Worm (Caenorhabditis elegans) whole organism, young adult: ENCODE measurements around the gene C54F6.20.
A peak's percentile ranks its signal among the peaks of the same experiment; 100 is the strongest.

Experiments used
- B0261.1 ChIP-seq: sonication (generic microtip); optimal IDR thresholded peaks from 2 replicates; lab custom pipeline; 2016; ENCODE audit warnings: mild to moderate bottlenecking, missing genetic modification characterization, moderate library complexity, missing compliant biosample characterization
- B0336.3 ChIP-seq: fragments of 200-800 bp; sonication (Bioruptor generic); IDR thresholded peaks from 2 replicates; pipeline ENCODE4 v1.3.6; 2022; ENCODE audit warnings: missing genetic modification characterization, missing compliant biosample characterization
- C06A6.2 ChIP-seq: fragments of 200-800 bp; sonication (Bioruptor generic); conservative IDR thresholded peaks from 2 replicates; pipeline ENCODE4 v1.3.6; 2022; ENCODE audit warnings: missing genetic modification characterization, missing compliant biosample characterization
- F22D6.2 ChIP-seq: sonication (generic microtip); optimal IDR thresholded peaks from 2 replicates; lab custom pipeline; 2016; ENCODE audit warnings: mild to moderate bottlenecking, missing genetic modification characterization, missing compliant biosample characterization
- F37B4.10 ChIP-seq: fragments of 200-800 bp; sonication (Bioruptor generic); IDR thresholded peaks from 2 replicates; pipeline ENCODE4 v1.3.6; 2022; ENCODE audit warnings: missing genetic modification characterization, missing compliant biosample characterization
- F57C9.4 ChIP-seq: sonication (generic microtip); optimal IDR thresholded peaks from 2 replicates; lab custom pipeline; 2017; ENCODE audit warnings: mild to moderate bottlenecking, missing genetic modification characterization, missing compliant biosample characterization
- K12H6.12 ChIP-seq: fragments of 200-800 bp; sonication (Bioruptor generic); optimal IDR thresholded peaks from 2 replicates; lab custom pipeline; 2018; ENCODE audit warnings: mild to moderate bottlenecking, missing genetic modification characterization, missing compliant biosample characterization
- Y79H2A.3 ChIP-seq: fragments of 200-800 bp; sonication (Bioruptor generic); conservative IDR thresholded peaks from 2 replicates; pipeline ENCODE4 v1.3.6; 2022; ENCODE audit warnings: missing genetic modification reagents, missing genetic modification characterization, missing compliant biosample characterization
- Y95B8A.8 ChIP-seq: fragments of 200-800 bp; sonication (Bioruptor generic); IDR thresholded peaks from 2 replicates; pipeline ENCODE4 v1.3.6; 2022; ENCODE audit warnings: missing genetic modification reagents, missing genetic modification characterization, missing compliant biosample characterization
- aptf-3 ChIP-seq: fragments of 200-800 bp; sonication (Bioruptor generic); IDR thresholded peaks from 2 replicates; pipeline ENCODE4 v1.3.6; 2022; ENCODE audit warnings: missing genetic modification characterization, missing compliant biosample characterization
- ccch-3 ChIP-seq: fragments of 200-800 bp; sonication (Bioruptor generic); optimal IDR thresholded peaks from 2 replicates; lab custom pipeline; 2018; ENCODE audit warnings: mild to moderate bottlenecking, missing genetic modification characterization, missing compliant biosample characterization
- cebp-2 ChIP-seq: fragments of 200-800 bp; sonication (Bioruptor generic); IDR thresholded peaks from 2 replicates; pipeline ENCODE4 v1.3.6; 2022; ENCODE audit warnings: missing genetic modification characterization, missing compliant biosample characterization
- ceh-100 ChIP-seq: fragments of 200-800 bp; sonication (Bioruptor generic); IDR thresholded peaks from 2 replicates; pipeline ENCODE4 v1.3.6; 2022; ENCODE audit warnings: missing genetic modification reagents, missing genetic modification characterization, missing compliant biosample characterization
- chd-7 ChIP-seq: sonication (generic microtip); optimal IDR thresholded peaks from 2 replicates; lab custom pipeline; 2016; ENCODE audit warnings: mild to moderate bottlenecking, missing genetic modification characterization, moderate library complexity, missing compliant biosample characterization
- ekl-4 ChIP-seq: fragments of 200-800 bp; sonication (Bioruptor generic); IDR thresholded peaks from 2 replicates; pipeline ENCODE4 v1.3.6; 2022; ENCODE audit warnings: missing genetic modification reagents, missing genetic modification characterization, missing compliant biosample characterization
- gei-17 ChIP-seq: fragments of 200-800 bp; sonication (Bioruptor generic); optimal IDR thresholded peaks from 2 replicates; lab custom pipeline; 2018; ENCODE audit warnings: mild to moderate bottlenecking, missing genetic modification characterization, missing compliant biosample characterization
- hmg-20 ChIP-seq: fragments of 200-800 bp; sonication (Bioruptor generic); IDR thresholded peaks from 2 replicates; pipeline ENCODE4 v1.3.6; 2022; ENCODE audit warnings: missing genetic modification reagents, missing genetic modification characterization, missing compliant biosample characterization
- let-526 ChIP-seq: fragments of 200-800 bp; sonication (Bioruptor generic); IDR thresholded peaks from 2 replicates; pipeline ENCODE4 v1.3.6; 2022; ENCODE audit warnings: missing genetic modification reagents, missing genetic modification characterization, missing compliant biosample characterization
- let-607 ChIP-seq, 2 experiments: fragments of 200-800 bp in 1 of 2; sonication (Bioruptor generic) in 1 of 2; sonication (generic microtip) in 1 of 2; optimal IDR thresholded peaks; 2 replicates each; lab custom pipeline; 2016 to 2018; ENCODE audit warnings: mild to moderate bottlenecking in 2 of 2, missing compliant biosample characterization in 2 of 2, missing genetic modification characterization in 2 of 2, moderate library complexity in 2 of 2, missing genotype in 1 of 2
- lsl-1 ChIP-seq: fragments of 200-800 bp; sonication (Bioruptor generic); optimal IDR thresholded peaks from 2 replicates; lab custom pipeline; 2018; ENCODE audit warnings: mild to moderate bottlenecking, missing genetic modification characterization, moderate library complexity, missing compliant biosample characterization
- lsy-27 ChIP-seq: sonication (generic microtip); optimal IDR thresholded peaks from 2 replicates; lab custom pipeline; 2017; ENCODE audit warnings: missing genetic modification characterization, mild to moderate bottlenecking, missing compliant biosample characterization, antibody characterized with exemption, missing genotype, borderline replicate concordance; ENCODE audit not compliant: insufficient read depth
- mcd-1 ChIP-seq: fragments of 200-800 bp; sonication (Bioruptor generic); IDR thresholded peaks from 2 replicates; pipeline ENCODE4 v1.3.6; 2022; ENCODE audit warnings: missing genetic modification reagents, missing genetic modification characterization, missing compliant biosample characterization
- nhr-179 ChIP-seq: sonication (generic microtip); optimal IDR thresholded peaks from 2 replicates; lab custom pipeline; 2016; ENCODE audit warnings: mild to moderate bottlenecking, missing genetic modification characterization, missing compliant biosample characterization
- nhr-80 ChIP-seq: sonication (generic microtip); optimal IDR thresholded peaks from 2 replicates; lab custom pipeline; 2016; ENCODE audit warnings: missing genetic modification characterization, missing compliant biosample characterization
- rpc-1 ChIP-seq, 2 experiments: fragments of 150-350 bp in 1 of 2; sonication (generic microtip) in 1 of 2; optimal IDR thresholded peaks; 2 replicates each; lab custom pipeline; 2014 to 2018; ENCODE audit warnings: missing biosample characterization in 1 of 2, missing genetic modification characterization in 1 of 2, missing genetic modification reagents in 1 of 2, missing genotype in 1 of 2
- sea-2 ChIP-seq: fragments of 200-800 bp; sonication (Bioruptor generic); IDR thresholded peaks from 2 replicates; pipeline ENCODE4 v1.3.6; 2022; ENCODE audit warnings: missing genetic modification characterization, missing compliant biosample characterization
- snpc-3.4 ChIP-seq: sonication (generic microtip); optimal IDR thresholded peaks from 2 replicates; lab custom pipeline; 2017; ENCODE audit warnings: missing genetic modification characterization, mild to moderate bottlenecking, missing compliant biosample characterization, antibody characterized with exemption, moderate library complexity, missing genotype, missing genetic modification reagents
- snpc-4 ChIP-seq, 5 experiments: fragments of 150-350 bp in 1 of 5; sonication (generic microtip) in 4 of 5; optimal IDR thresholded peaks; 2 replicates each; lab custom pipeline; 2014 to 2018; ENCODE audit warnings: missing genetic modification characterization in 5 of 5, missing biosample characterization in 3 of 5, antibody characterized with exemption in 2 of 5, mild to moderate bottlenecking in 2 of 5, missing compliant biosample characterization in 2 of 5, missing genotype in 2 of 5, moderate library complexity in 2 of 5, missing genetic modification reagents in 1 of 5
- unc-130 ChIP-seq: sonication (generic microtip); optimal IDR thresholded peaks from 2 replicates; lab custom pipeline; 2016; ENCODE audit warnings: missing genetic modification reagents, missing genetic modification characterization, missing compliant biosample characterization
- unc-62 ChIP-seq: fragments of 150-350 bp; optimal IDR thresholded peaks from 2 replicates; lab custom pipeline; 2014; ENCODE audit warnings: missing biosample characterization, missing genetic modification reagents, missing genetic modification characterization
- zfh-2 ChIP-seq: fragments of 200-800 bp; sonication (Bioruptor generic); conservative IDR thresholded peaks from 2 replicates; pipeline ENCODE4 v1.3.6; 2022; ENCODE audit warnings: missing genetic modification reagents, missing genetic modification characterization, missing compliant biosample characterization
- ztf-3 ChIP-seq: fragments of 200-800 bp; sonication (Bioruptor generic); optimal IDR thresholded peaks from 2 replicates; lab custom pipeline; 2018; ENCODE audit warnings: mild to moderate bottlenecking, missing genetic modification characterization, missing compliant biosample characterization

Gene C54F6.20

DNA sequence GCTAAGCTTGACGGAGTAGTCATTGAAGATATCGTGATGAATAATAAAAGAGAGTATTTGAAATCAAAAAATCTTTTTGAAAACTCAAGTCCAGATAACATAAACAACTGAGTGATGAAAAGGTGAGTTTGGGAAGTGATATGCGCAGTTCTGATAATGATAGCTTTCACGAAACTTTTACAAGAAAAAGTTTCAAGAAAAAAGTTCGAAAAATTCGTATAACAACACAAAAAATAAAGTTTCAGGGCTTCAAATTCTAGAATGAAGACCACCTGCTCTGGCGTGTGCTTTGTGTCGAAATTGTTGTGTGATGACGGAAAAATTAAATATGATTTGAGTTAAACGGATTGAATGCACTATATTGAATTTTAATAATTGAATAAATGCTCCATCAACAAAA, 4.5 kb upstream of the C54F6.20 start, which contains the start of gene srb-19:
Gene srb-19, minus strand, starts transcription at position 101 of the 400 bp plus-strand sequence.
- TF ChIP-seq unc-130 (GFP tag; lab: Kevin White, UChicago) (no peak), K12H6.12 (tag; lab: Kevin White, UChicago) (no peak), B0261.1 (tag; lab: Kevin White, UChicago) (no peak), chd-7 (tag; lab: Kevin White, UChicago) (no peak), nhr-179 (no peak), unc-62 (GFP tag; lab: Kevin White, UChicago) (no peak), Y79H2A.3 (GFP tag; lab: Robert Waterston, UW) (no peak)

DNA sequence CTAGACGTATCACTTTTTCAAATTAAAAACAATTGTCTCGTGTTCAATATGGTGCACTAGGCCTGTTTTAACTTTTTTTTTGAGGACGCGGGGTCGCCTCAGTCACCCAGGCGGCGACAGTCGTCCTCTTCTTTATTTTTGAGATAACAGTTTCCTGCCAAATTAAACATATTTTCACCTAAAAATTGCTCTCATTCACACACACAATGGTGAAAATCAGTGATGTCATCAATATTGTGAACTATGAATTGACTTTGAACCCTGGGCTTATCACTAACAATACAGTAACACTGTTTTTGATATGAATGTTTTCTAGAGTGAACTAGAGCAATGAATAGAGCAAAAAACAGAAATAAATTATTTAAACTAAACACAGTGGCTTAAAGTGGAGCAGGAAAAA, 3.2 kb upstream of the C54F6.20 start:
- TF ChIP-seq mcd-1 (no peak), F57C9.4 (tag; lab: Kevin White, UChicago) (no peak), C06A6.2 (GFP tag; lab: Robert Waterston, UW) (no peak), nhr-80 (peak; percentile 73)

DNA sequence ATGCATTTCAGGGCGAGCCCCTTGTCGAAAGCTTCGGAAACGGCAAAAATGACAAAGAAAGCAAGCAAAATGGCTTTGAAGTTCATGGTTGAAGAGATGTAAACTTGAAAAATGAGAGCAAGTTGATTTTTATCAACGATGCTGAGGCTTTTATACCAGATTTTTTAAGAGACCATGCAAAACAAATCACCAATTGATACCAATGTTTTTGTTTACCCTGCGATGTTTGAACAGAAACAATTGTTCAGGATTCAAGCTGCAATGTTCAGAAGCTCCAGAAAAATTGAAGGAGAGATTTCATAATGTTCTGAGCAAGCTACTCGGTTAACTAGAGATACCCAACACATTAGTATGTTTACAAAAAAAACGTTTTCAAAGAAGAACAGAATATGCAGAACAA, 2.3 kb upstream of the C54F6.20 start, which contains the start of gene C54F6.15:
Gene C54F6.15, minus strand, starts transcription at position 101 of the 400 bp plus-strand sequence.
- TF ChIP-seq F37B4.10 (GFP tag; lab: Robert Waterston, UW) (0 out of 2 replicates have a peak, but pooled peaks have one; percentile 46), sea-2 (GFP tag; lab: Robert Waterston, UW) (no peak)

DNA sequence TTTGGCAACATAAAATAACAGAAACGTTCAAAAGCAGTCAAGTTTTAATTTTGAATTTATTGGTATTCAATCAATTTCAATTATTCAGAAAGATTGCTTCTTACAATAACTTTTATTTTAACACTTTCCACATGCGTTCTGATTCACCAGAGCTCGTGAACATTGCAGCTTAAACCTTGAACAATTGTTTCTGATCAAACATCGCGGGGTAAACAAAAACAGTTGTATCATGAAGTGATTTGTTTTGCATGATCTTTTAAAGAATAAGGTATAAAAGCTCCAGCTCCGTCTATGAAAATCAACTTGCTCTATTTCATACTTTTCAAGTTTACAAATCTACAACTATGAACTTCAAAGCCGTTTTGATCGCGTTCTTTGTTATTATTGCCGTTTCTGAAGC, 1.2 kb upstream of the C54F6.20 start, which contains the start of gene C54F6.6:
Gene C54F6.6, plus strand, starts transcription at position 301 of the 400 bp plus-strand sequence.
- TF ChIP-seq lsy-27 (no peak), ekl-4 (GFP tag; lab: Robert Waterston, UW) (no peak), chd-7 (tag; lab: Kevin White, UChicago) (no peak), cebp-2 (GFP tag; lab: Robert Waterston, UW) (no peak), hmg-20 (GFP tag; lab: Robert Waterston, UW) (no peak), lsl-1 (GFP tag; lab: Kevin White, UChicago) (no peak)

DNA sequence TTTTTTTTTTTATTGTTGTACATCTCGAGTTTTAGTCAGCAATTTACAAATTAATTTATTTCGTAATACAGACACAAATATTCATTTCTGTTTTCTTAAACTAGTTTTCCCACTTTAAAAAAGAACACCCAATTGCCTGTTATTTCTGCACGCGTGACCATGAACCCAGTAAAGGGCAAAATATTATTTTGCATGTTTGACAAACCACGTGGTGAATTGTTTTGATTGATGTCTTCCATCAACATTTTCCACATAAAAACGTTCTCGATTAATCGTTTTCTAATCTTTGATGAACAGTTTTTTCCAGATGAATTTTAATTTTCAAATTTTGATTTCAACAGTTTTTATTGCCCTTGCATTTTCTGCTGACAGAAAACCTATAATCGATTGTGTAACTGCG, 1.1 kb downstream of the C54F6.20 start, which contains the start of gene C54F6.18:
Gene C54F6.18, plus strand, starts transcription at position 301 of the 400 bp plus-strand sequence.
- TF ChIP-seq unc-62 (GFP tag; lab: Kevin White, UChicago) (no peak), ztf-3 (GFP tag; lab: Kevin White, UChicago) (no peak), chd-7 (tag; lab: Kevin White, UChicago) (no peak), Y95B8A.8 (GFP tag; lab: Robert Waterston, UW) (no peak), ceh-100 (GFP tag; lab: Robert Waterston, UW) (no peak)

DNA sequence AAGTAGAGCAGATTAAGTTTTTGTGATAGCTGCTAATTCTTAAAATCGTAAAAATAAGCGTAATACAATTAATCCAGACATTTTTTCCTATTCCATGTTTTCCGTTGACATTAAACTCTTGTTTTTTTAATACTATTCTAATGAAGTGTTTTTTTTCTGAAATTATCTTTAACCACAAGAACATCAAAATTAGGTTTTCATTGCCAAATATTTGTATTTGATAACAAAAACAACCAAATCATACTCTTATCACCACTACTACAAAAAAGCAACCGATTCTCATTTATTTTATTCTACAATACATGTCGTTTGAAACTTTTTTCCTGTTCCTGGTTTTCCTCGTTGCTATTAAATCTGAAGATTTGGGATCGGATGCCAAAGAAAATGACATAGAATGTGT, 2.6 kb downstream of the C54F6.20 start, which contains the start of gene C54F6.17:
Gene C54F6.17, plus strand, starts transcription at position 301 of the 400 bp plus-strand sequence.
- TF ChIP-seq snpc-4 (GFP tag; optimal IDR thresholded peaks at IDR 0.05; lab: Kevin White, UChicago) (no peak), snpc-4 (tag; optimal IDR thresholded peaks at IDR 0.05; lab: Kevin White, UChicago) (no peak), rpc-1 (optimal IDR thresholded peaks at IDR 0.05; lab: Kevin White, UChicago) (no peak), rpc-1 (tag; optimal IDR thresholded peaks at IDR 0.05; lab: Kevin White, UChicago) (no peak), zfh-2 (GFP tag; lab: Robert Waterston, UW) (no peak), ceh-100 (GFP tag; lab: Robert Waterston, UW) (no peak), gei-17 (GFP tag; lab: Kevin White, UChicago) (no peak), ccch-3 (GFP tag; lab: Kevin White, UChicago) (no peak), let-607 (tag; optimal IDR thresholded peaks at IDR 0.05; lab: Kevin White, UChicago) (no peak), B0336.3 (GFP tag; lab: Robert Waterston, UW) (no peak), aptf-3 (GFP tag; lab: Robert Waterston, UW) (no peak), F22D6.2 (tag; lab: Kevin White, UChicago) (no peak), ztf-3 (GFP tag; lab: Kevin White, UChicago) (no peak), C06A6.2 (GFP tag; lab: Robert Waterston, UW) (no peak), let-526 (no peak), lsl-1 (GFP tag; lab: Kevin White, UChicago) (no peak), snpc-3.4 (tag; lab: Kevin White, UChicago) (no peak), nhr-80 (no peak)
- TF ChIP-seq, all 124 proteins: peak for 0
